Worm (Caenorhabditis elegans): Measurements from ENCODE around the gene F41F3.1.

- TF ChIP-seq mep-1 (tag; optimal IDR thresholded peaks at IDR 0.05) = no peak
- TF ChIP-seq mls-2 (tag; optimal IDR thresholded peaks at IDR 0.05) = no peak
- TF ChIP-seq ces-1 (GFP tag; optimal IDR thresholded peaks at IDR 0.05) = no peak
- no peak for TF ChIP-seq nhr-237 (tag; optimal IDR thresholded peaks at IDR 0.05)
- TF ChIP-seq sem-2 (GFP tag; optimal IDR thresholded peaks at IDR 0.05) = no peak
- TF ChIP-seq elt-3 (tag; optimal IDR thresholded peaks at IDR 0.05) = no peak
- TF ChIP-seq cnd-1 (tag; optimal IDR thresholded peaks at IDR 0.05) = no peak
- no peak for TF ChIP-seq lsy-2 (tag; optimal IDR thresholded peaks at IDR 0.05)
Measured at ce11 chrV:4665651-4666050, 11.3 kb downstream of the F41F3.1 start, which contains the start of gene srx-73.
